Fruit fly (Drosophila melanogaster): ENCODE results near the gene CG43694.

Gene CG43694

DNA sequence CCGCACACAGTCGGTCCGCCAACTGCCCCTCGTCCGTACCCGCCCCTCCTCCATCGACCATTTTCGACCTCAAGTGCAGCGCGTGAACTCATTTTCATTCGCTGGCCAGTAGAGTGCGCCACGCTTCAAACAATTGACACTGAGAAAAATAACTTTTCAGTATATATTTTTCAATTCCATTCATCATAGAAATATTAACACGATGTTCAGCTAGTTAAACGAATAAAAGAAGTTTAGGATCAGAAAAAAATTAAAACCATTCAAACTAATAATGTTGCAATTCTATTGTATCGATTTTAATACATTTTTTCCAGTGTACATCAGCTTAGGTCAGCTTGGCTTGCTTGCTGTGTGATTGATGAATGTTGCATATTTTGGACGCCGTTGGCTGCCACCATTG lies 38.9 kb downstream of the CG43694 start (continued):
- TF ChIP-seq CG4318 (GFP tag; optimal IDR thresholded peaks at IDR 0.05) (peak; percentile 57), Sox14 (GFP tag; optimal IDR thresholded peaks at IDR 0.05) (peak; percentile 8), CG34406 (GFP tag; optimal IDR thresholded peaks at IDR 0.05) (no peak), Hr4 (GFP tag; optimal IDR thresholded peaks at IDR 0.05) (peak; percentile 77), salr (GFP tag; optimal IDR thresholded peaks at IDR 0.05) (peak in 1 of 2 experiments; percentile 17), pdm3 (GFP tag; optimal IDR thresholded peaks at IDR 0.05) (peak; percentile 65), Hr39 (GFP tag; optimal IDR thresholded peaks at IDR 0.05) (peak; percentile 14), CG9139 (GFP tag; optimal IDR thresholded peaks at IDR 0.05) (no peak), Eip78C (GFP tag) (peak; percentile 84), ss (GFP tag; optimal IDR thresholded peaks at IDR 0.05) (no peak)

dm6 chr3R:23386021-23386457 lies 39.8 kb downstream of the CG43694 start:
- TF ChIP-seq Gug (GFP tag; IDR thresholded peaks at IDR 0.05) (no peak), CG32006 (GFP tag; optimal IDR thresholded peaks at IDR 0.05) (no peak), Eip78C (GFP tag) (peak; percentile 62), CG7368 (GFP tag; optimal IDR thresholded peaks at IDR 0.05) (no peak), fd85E (GFP tag; optimal IDR thresholded peaks at IDR 0.05) (no peak), fkh (GFP tag; optimal IDR thresholded peaks at IDR 0.05) (peak; percentile 62), CG16779 (tag; optimal IDR thresholded peaks at IDR 0.05) (peak; percentile 41), pdm3 (GFP tag; optimal IDR thresholded peaks at IDR 0.05) (peak; percentile 3), vri (GFP tag; optimal IDR thresholded peaks at IDR 0.05) (peak; percentile 19), lz (GFP tag; optimal IDR thresholded peaks at IDR 0.05) (no peak), Sox14 (GFP tag; optimal IDR thresholded peaks at IDR 0.05) (peak; percentile 75), CG11762 (GFP tag; optimal IDR thresholded peaks at IDR 0.05; ENCODE audit: insufficient read depth) (no peak), Eip75B (GFP tag; optimal IDR thresholded peaks at IDR 0.05) (no peak), Lpt (GFP tag; optimal IDR thresholded peaks at IDR 0.05) (no peak)

DNA sequence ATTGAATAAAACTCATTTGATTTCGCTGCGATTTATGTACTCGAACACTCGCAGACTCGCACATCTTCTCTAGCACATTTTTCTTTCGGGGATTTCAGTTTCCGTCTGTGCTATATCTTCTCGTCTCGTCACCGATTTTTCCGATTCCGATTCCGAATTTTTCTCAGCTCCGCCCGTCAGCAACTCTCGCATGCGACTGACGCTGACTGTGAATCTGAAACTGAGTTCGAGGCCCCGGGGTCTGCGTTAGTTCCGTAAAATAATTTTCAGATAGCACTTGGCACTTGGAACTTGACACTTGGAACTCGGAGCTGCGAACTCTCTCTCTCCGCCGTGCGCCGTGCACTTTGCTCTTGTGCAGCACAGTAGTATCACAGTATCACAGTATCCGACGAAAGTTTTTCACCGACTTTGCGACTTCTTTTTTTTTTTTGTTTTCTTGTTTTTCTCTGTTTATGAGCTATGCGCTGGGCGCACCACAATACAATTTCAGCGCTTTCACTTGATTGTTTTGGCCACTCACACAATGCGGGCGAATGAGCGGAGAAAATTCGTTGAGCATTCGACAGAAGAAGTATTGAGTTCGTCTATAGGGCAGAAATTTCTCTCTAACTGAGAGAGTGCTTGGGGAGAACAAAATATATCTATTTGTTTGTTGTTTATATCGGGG lies 41.1 kb downstream of the CG43694 start, which contains the start of gene CG4393:
Gene CG4393 (minus strand): TSS at position 187 of the 670 bp plus-strand sequence.
- TF ChIP-seq CG3032 (tag; optimal IDR thresholded peaks at IDR 0.05) = no peak
- TF ChIP-seq CG8119 (GFP tag; IDR thresholded peaks at IDR 0.05) = peak; percentile 79
- TF ChIP-seq Sox14 (GFP tag; optimal IDR thresholded peaks at IDR 0.05) = peak; percentile 18
- peak; percentile 73 for TF ChIP-seq eg (GFP tag; IDR thresholded peaks at IDR 0.05)
- peak; percentile 33 for TF ChIP-seq svp (GFP tag)
- peak; percentile 59 for TF ChIP-seq Lpt (GFP tag; optimal IDR thresholded peaks at IDR 0.05)
- TF ChIP-seq OdsH (GFP tag; optimal IDR thresholded peaks at IDR 0.05) = no peak
- peak; percentile 66 for TF ChIP-seq Eip78C (GFP tag)
- peak; percentile 41 for TF ChIP-seq spab (GFP tag; optimal IDR thresholded peaks at IDR 0.05)
- TF ChIP-seq CG6163 (GFP tag; IDR thresholded peaks at IDR 0.05) = 0 out of 3 replicates have a peak, but pooled peaks have one; percentile 46
- peak; percentile 61 for TF ChIP-seq CG6808 (GFP tag; optimal IDR thresholded peaks at IDR 0.05)
- TF ChIP-seq CG6792 (GFP tag; optimal IDR thresholded peaks at IDR 0.05) = peak; percentile 10
- peak; percentile 20 for TF ChIP-seq CG10669 (GFP tag; optimal IDR thresholded peaks at IDR 0.05)
- peak; percentile 28 to 35 for TF ChIP-seq ss (GFP tag; optimal IDR thresholded peaks at IDR 0.05)
- peak; percentile 25 for TF ChIP-seq dac (GFP tag; optimal IDR thresholded peaks at IDR 0.05)
- TF ChIP-seq CG3919 (GFP tag; optimal IDR thresholded peaks at IDR 0.05) = peak; percentile 29
- TF ChIP-seq CG9139 (GFP tag; optimal IDR thresholded peaks at IDR 0.05) = peak; percentile 56
- peak; percentile 73 for TF ChIP-seq CG15336 (GFP tag; IDR thresholded peaks at IDR 0.05)
- TF ChIP-seq Eip75B (GFP tag; optimal IDR thresholded peaks at IDR 0.05) = no peak
- TF ChIP-seq CG32006 (GFP tag; optimal IDR thresholded peaks at IDR 0.05) = peak; percentile 36
- TF ChIP-seq Gug (GFP tag; IDR thresholded peaks at IDR 0.05) = no peak
- TF ChIP-seq fd85E (GFP tag; optimal IDR thresholded peaks at IDR 0.05) = no peak
- peak in 1 of 2 experiments; percentile 41 for TF ChIP-seq salr (GFP tag; optimal IDR thresholded peaks at IDR 0.05)
- peak; percentile 50 for TF ChIP-seq net (GFP tag; optimal IDR thresholded peaks at IDR 0.05)
- no peak for TF ChIP-seq CG11294 (GFP tag; IDR thresholded peaks at IDR 0.05)
- peak; percentile 40 for TF ChIP-seq CG6854 (GFP tag; optimal IDR thresholded peaks at IDR 0.05)
- TF ChIP-seq CG16779 (tag; optimal IDR thresholded peaks at IDR 0.05) = peak; percentile 23
- peak; percentile 77 for TF ChIP-seq CG6276 (GFP tag; optimal IDR thresholded peaks at IDR 0.05)
- peak; percentile 27 for TF ChIP-seq CG1621 (tag; optimal IDR thresholded peaks at IDR 0.05)

All from whole organism, prepupa.